Fruit fly (Drosophila melanogaster) whole organism, prepupa: ENCODE results near the gene Mcm2.

Experiments
- CG10631 ChIP-seq: fragments of 200-800 bp; sonication (Bioruptor generic); optimal IDR thresholded peaks from 2 replicates; lab custom pipeline; 2016; ENCODE audit warnings: missing biosample characterization, missing genetic modification characterization
- CG10669 ChIP-seq: fragments of 200-800 bp; sonication (Bioruptor generic); optimal IDR thresholded peaks from 3 replicates; lab custom pipeline; 2018; ENCODE audit warnings: missing biosample characterization, mild to moderate bottlenecking, missing genetic modification characterization, moderate library complexity
- CG11902 ChIP-seq: fragments of 200-800 bp; sonication (Bioruptor generic); optimal IDR thresholded peaks from 3 replicates; lab custom pipeline; 2016; ENCODE audit warnings: missing biosample characterization, missing genetic modification characterization
- CG15336 ChIP-seq: fragments of 200-800 bp; sonication (Bioruptor generic); IDR thresholded peaks from 2 replicates; pipeline ENCODE4 v1.3.6; 2022; ENCODE audit warnings: missing biosample characterization, missing genetic modification characterization
- CG1621 ChIP-seq: fragments of 200-800 bp; sonication (Bioruptor generic); optimal IDR thresholded peaks from 3 replicates; lab custom pipeline; 2018; ENCODE audit warnings: missing biosample characterization, mild to moderate bottlenecking, missing genetic modification characterization
- CG3032 ChIP-seq: fragments of 200-800 bp; optimal IDR thresholded peaks from 2 replicates; lab custom pipeline; 2019; ENCODE audit warnings: missing biosample characterization, mild to moderate bottlenecking, missing genetic modification characterization, moderate library complexity
- CG32006 ChIP-seq: fragments of 200-800 bp; sonication (Bioruptor generic); optimal IDR thresholded peaks from 3 replicates; lab custom pipeline; 2017; ENCODE audit warnings: missing biosample characterization, mild to moderate bottlenecking, missing genetic modification characterization
- CG3919 ChIP-seq: fragments of 200-800 bp; sonication (Bioruptor generic); optimal IDR thresholded peaks from 3 replicates; lab custom pipeline; 2016; ENCODE audit warnings: missing biosample characterization, missing genetic modification characterization
- CG4318 ChIP-seq: fragments of 200-800 bp; sonication (Bioruptor generic); optimal IDR thresholded peaks from 3 replicates; lab custom pipeline; 2017; ENCODE audit warnings: missing biosample characterization, mild to moderate bottlenecking, missing genetic modification characterization
- CG6163 ChIP-seq: fragments of 200-800 bp; sonication (Bioruptor generic); IDR thresholded peaks from 3 replicates; pipeline ENCODE4 v1.3.6; 2022; ENCODE audit warnings: missing biosample characterization, missing genetic modification characterization
- CG6276 ChIP-seq: fragments of 200-800 bp; sonication (Bioruptor generic); optimal IDR thresholded peaks from 2 replicates; lab custom pipeline; 2017; ENCODE audit warnings: missing biosample characterization, mild to moderate bottlenecking, missing genetic modification characterization
- CG6808 ChIP-seq: fragments of 200-800 bp; sonication (Bioruptor generic); optimal IDR thresholded peaks from 3 replicates; lab custom pipeline; 2017; ENCODE audit warnings: missing biosample characterization, missing genetic modification characterization, mild to moderate bottlenecking, moderate library complexity, missing genetic modification reagents
- CG7368 ChIP-seq: fragments of 200-800 bp; sonication (Bioruptor generic); optimal IDR thresholded peaks from 3 replicates; lab custom pipeline; 2016; ENCODE audit warnings: missing biosample characterization, missing genetic modification characterization
- CG8119 ChIP-seq: fragments of 200-800 bp; sonication (Bioruptor generic); IDR thresholded peaks from 3 replicates; pipeline ENCODE4 v1.3.6; 2022; ENCODE audit warnings: missing biosample characterization, missing genetic modification characterization
- Eip75B ChIP-seq: fragments of 200-800 bp; sonication (Bioruptor generic); optimal IDR thresholded peaks from 3 replicates; lab custom pipeline; 2016; ENCODE audit warnings: missing biosample characterization, missing genetic modification characterization
- Eip78C ChIP-seq: fragments of 200-800 bp; sonication (Bioruptor generic); peaks from one replicate; lab custom pipeline; 2016; ENCODE audit warnings: missing biosample characterization, missing genetic modification characterization
- Ets21C ChIP-seq: fragments of 200-800 bp; sonication (Bioruptor generic); optimal IDR thresholded peaks from 3 replicates; lab custom pipeline; 2016; ENCODE audit warnings: missing biosample characterization, missing genetic modification characterization
- Gug ChIP-seq: fragments of 200-800 bp; sonication (Bioruptor generic); IDR thresholded peaks from 2 replicates; pipeline ENCODE4 v1.3.6; 2022; ENCODE audit warnings: missing biosample characterization, missing genetic modification characterization
- Hr38 ChIP-seq: sonication (Bioruptor generic); optimal IDR thresholded peaks from 2 replicates; lab custom pipeline; 2016; ENCODE audit warnings: missing biosample characterization, missing genetic modification characterization
- Hr4 ChIP-seq: fragments of 200-800 bp; sonication (Bioruptor generic); optimal IDR thresholded peaks from 3 replicates; lab custom pipeline; 2016; ENCODE audit warnings: missing biosample characterization, missing genetic modification characterization
- Lpt ChIP-seq: fragments of 200-800 bp; sonication (Bioruptor generic); optimal IDR thresholded peaks from 3 replicates; lab custom pipeline; 2016; ENCODE audit warnings: missing biosample characterization, missing genetic modification characterization
- Met ChIP-seq: fragments of 200-800 bp; sonication (Bioruptor generic); optimal IDR thresholded peaks from 3 replicates; lab custom pipeline; 2016; ENCODE audit warnings: missing biosample characterization, missing genetic modification characterization
- OdsH ChIP-seq: fragments of 200-800 bp; sonication (Bioruptor generic); optimal IDR thresholded peaks from 3 replicates; lab custom pipeline; 2016; ENCODE audit warnings: missing biosample characterization, missing genetic modification characterization
- Smox ChIP-seq: fragments of 200-800 bp; sonication (Bioruptor generic); optimal IDR thresholded peaks from 3 replicates; lab custom pipeline; 2016; ENCODE audit warnings: missing biosample characterization, missing genetic modification characterization
- Sox102F ChIP-seq: fragments of 200-800 bp; sonication (Bioruptor generic); optimal IDR thresholded peaks from 2 replicates; lab custom pipeline; 2016; ENCODE audit warnings: missing biosample characterization, mild to moderate bottlenecking, missing genetic modification characterization
- Sox14 ChIP-seq: fragments of 200-800 bp; sonication (Bioruptor generic); optimal IDR thresholded peaks from 3 replicates; lab custom pipeline; 2016; ENCODE audit warnings: missing biosample characterization, missing genetic modification characterization
- Sox15 ChIP-seq: fragments of 200-800 bp; sonication (Bioruptor generic); optimal IDR thresholded peaks from 3 replicates; lab custom pipeline; 2016; ENCODE audit warnings: missing biosample characterization, missing genetic modification characterization
- achi ChIP-seq: fragments of 200-800 bp; sonication (Bioruptor generic); optimal IDR thresholded peaks from 3 replicates; lab custom pipeline; 2016; ENCODE audit warnings: missing biosample characterization, missing genetic modification characterization
- acj6 ChIP-seq: fragments of 200-800 bp; sonication (Bioruptor generic); optimal IDR thresholded peaks from 3 replicates; lab custom pipeline; 2016; ENCODE audit warnings: missing biosample characterization, missing genetic modification characterization
- dac ChIP-seq: fragments of 200-800 bp; sonication (Bioruptor generic); optimal IDR thresholded peaks from 2 replicates; lab custom pipeline; 2017; ENCODE audit warnings: missing biosample characterization, mild to moderate bottlenecking, missing genetic modification characterization
- dsx ChIP-seq: fragments of 200-800 bp; optimal IDR thresholded peaks from 3 replicates; lab custom pipeline; 2019; ENCODE audit warnings: missing biosample characterization, mild to moderate bottlenecking, missing genetic modification characterization, moderate library complexity; ENCODE audit not compliant: poor library complexity, severe bottlenecking
- eg ChIP-seq: fragments of 200-800 bp; sonication (Bioruptor generic); IDR thresholded peaks from 3 replicates; pipeline ENCODE4 v1.3.6; 2022; ENCODE audit warnings: missing biosample characterization, missing genetic modification characterization
- esn ChIP-seq: fragments of 200-800 bp; sonication (Bioruptor generic); optimal IDR thresholded peaks from 2 replicates; lab custom pipeline; 2016; ENCODE audit warnings: missing biosample characterization, mild to moderate bottlenecking, missing genetic modification characterization, moderate library complexity
- fd59A ChIP-seq: fragments of 200-800 bp; sonication (Bioruptor generic); optimal IDR thresholded peaks from 2 replicates; lab custom pipeline; 2017; ENCODE audit warnings: missing biosample characterization, mild to moderate bottlenecking, missing genetic modification characterization, missing genetic modification reagents
- fd85E ChIP-seq: fragments of 200-800 bp; sonication (Bioruptor generic); optimal IDR thresholded peaks from 3 replicates; lab custom pipeline; 2016; ENCODE audit warnings: missing biosample characterization, missing genetic modification characterization
- fkh ChIP-seq: fragments of 200-800 bp; sonication (Bioruptor generic); optimal IDR thresholded peaks from 3 replicates; lab custom pipeline; 2017; ENCODE audit warnings: missing biosample characterization, mild to moderate bottlenecking, missing genetic modification characterization, moderate library complexity
- pdm3 ChIP-seq: fragments of 200-800 bp; sonication (Bioruptor generic); optimal IDR thresholded peaks from 3 replicates; lab custom pipeline; 2016; ENCODE audit warnings: missing biosample characterization, missing genetic modification characterization
- spab ChIP-seq: fragments of 200-800 bp; sonication (Bioruptor generic); optimal IDR thresholded peaks from 2 replicates; lab custom pipeline; 2017; ENCODE audit warnings: missing biosample characterization, mild to moderate bottlenecking, missing genetic modification characterization, missing genetic modification reagents
- svp ChIP-seq: fragments of 200-800 bp; sonication (Bioruptor generic); peaks from one replicate; lab custom pipeline; 2016; ENCODE audit warnings: missing biosample characterization, missing genetic modification characterization
- vri ChIP-seq: fragments of 200-800 bp; sonication (Bioruptor generic); optimal IDR thresholded peaks from 3 replicates; lab custom pipeline; 2016; ENCODE audit warnings: missing biosample characterization, mild to moderate bottlenecking, missing genetic modification characterization

Gene Mcm2

DNA sequence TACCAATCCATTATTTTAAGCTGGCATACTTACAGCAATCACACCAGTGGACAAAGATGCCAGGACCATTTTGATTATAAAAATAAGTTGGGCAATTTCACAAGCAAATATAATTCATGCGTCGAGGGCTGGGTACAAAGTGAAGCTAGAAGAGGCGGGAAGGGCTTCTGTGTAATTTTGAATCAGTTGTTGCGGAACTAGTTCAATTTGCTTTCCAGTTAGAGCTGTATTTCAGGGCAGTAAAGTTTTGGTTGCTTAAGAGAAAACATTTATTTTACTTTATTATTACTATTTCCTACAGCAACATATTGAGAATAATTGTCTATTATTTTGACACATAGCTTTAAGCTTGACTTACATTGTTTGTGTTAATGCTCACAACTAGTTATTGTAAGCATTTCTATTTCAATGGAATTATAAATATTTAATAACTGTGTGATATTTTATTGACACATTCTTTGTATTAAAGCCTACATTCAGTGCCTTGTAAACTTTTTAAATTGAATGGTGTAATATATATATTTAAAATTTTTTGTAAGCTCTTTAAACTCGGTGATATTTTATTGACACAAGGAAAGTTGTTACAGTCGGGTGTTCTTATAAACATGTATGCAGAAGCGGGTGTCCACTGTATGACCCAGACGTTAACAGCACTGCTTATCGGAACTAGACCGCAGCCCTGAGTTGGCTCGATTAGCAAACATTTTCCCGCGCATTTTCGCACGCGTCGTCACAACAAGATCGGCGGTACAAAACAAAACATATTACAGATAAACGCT, at the start of gene Mcm2, which contains the start of gene RPA1 (continued):
- TF ChIP-seq spab (GFP tag; lab: Kevin White, UChicago) (peak; percentile 61), fd59A (peak; percentile 57), Ets21C (peak; percentile 78), CG10631 (GFP tag; lab: Kevin White, UChicago) (peak; percentile 89), dac (GFP tag; lab: Kevin White, UChicago) (no peak), CG6163 (GFP tag; lab: Robert Waterston, UW) (peak; percentile 68; the same call in 2 of the 3 replicates), Met (GFP tag; lab: Kevin White, UChicago) (peak; percentile 75), CG10669 (peak; percentile 70), Sox102F (GFP tag; lab: Kevin White, UChicago) (peak; percentile 68)

DNA sequence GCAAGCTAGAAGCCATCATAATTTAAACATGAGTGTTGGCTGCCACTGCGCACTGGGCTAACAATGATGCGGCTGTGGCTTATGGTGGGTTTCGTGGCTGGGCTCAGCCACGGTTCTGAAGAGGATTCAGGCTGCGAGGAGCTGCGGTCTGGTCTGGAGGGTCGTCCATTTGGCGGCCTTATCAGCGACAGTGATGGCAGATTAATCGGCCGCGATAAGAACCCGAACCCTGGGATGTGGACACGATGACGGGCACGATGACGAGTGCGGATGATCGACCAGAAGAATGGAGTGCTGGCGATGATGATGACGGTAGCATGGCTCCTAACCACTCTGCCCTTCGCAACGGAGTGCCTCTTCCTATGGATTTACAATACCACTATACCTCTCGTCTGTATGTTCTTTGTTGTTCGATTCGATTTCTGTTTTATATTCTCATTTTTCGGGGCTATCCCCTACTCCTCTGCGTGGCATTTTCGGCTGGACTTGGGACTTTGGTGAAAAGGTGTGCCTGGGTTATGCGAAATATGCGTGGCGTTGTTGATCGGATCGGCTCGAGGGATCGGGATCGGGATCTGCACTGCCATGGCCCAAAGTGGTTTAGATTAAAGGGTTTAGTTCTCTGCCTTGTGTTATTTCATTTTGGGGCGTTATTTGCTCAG, 49.1 kb upstream of the Mcm2 start:
- peak; percentile 55 for TF ChIP-seq svp (GFP tag; lab: Kevin White, UChicago)
- TF ChIP-seq acj6 (GFP tag; lab: Kevin White, UChicago), result no peak
- TF ChIP-seq, all 60 proteins: peak for 1

DNA sequence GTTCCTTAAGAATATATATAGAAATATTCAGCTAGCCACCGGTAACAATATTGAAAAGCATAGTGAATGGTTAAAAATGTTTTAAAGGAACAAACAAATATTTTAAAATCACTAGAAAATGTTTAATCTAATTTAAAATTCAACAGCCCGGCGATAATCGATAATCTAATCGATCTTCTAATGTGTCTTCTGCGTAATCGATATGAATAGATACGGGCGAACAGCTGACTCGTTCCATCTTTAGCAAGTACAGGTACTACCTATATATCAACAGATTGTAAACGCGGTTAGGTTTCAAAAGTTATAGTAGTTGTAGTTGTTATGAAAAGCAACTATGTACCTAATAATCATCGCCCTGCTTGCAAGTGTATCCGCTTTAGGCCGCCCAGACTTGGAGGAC, 47.0 kb upstream of the Mcm2 start, which contains the start of gene CG7800:
TSS of gene CG7800 (plus strand) at position 231 of the 400 bp plus-strand sequence.
- TF ChIP-seq CG15336 (GFP tag; lab: Robert Waterston, UW), result no peak

DNA sequence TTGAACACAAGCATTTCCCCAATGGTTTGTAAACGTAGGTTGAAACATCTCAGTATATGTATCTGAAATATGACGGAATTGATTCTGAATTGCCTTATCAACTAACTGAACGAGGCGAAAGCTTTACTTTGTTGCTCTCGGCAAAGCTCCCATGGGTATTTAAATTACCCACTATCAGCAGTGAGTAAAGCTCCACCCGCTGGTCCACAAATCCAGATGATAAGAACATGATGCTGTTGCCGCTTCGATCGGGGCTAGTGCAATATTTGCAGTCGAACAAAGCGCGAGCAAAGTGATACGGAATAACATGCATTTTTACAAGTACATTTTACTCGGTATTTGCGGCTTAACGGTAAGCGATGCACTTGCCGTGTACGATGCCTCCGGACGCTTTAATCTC, 44.9 kb upstream of the Mcm2 start, which contains the start of gene CG18249:
TSS of gene CG18249 (plus strand) at position 256 of the 400 bp plus-strand sequence.
- TF ChIP-seq OdsH (GFP tag; lab: Kevin White, UChicago) (no peak), Sox15 (GFP tag; lab: Kevin White, UChicago) (no peak), CG1621 (no peak), Ets21C (no peak), vri (GFP tag; lab: Kevin White, UChicago) (no peak), svp (GFP tag; lab: Kevin White, UChicago) (peak; percentile 68), CG32006 (no peak), achi (GFP tag; lab: Kevin White, UChicago) (no peak), Smox (GFP tag; lab: Kevin White, UChicago) (no peak), Eip78C (GFP tag; lab: Kevin White, UChicago) (peak; percentile 28), Sox14 (GFP tag; lab: Kevin White, UChicago) (no peak), dac (GFP tag; lab: Kevin White, UChicago) (no peak), CG7368 (no peak), CG11902 (GFP tag; lab: Kevin White, UChicago) (no peak), CG6808 (no peak), CG10631 (GFP tag; lab: Kevin White, UChicago) (no peak), Lpt (no peak), Gug (GFP tag; lab: Robert Waterston, UW) (no peak), CG4318 (GFP tag; lab: Kevin White, UChicago) (no peak), CG3032 (tag; lab: Kevin White, UChicago) (no peak), CG8119 (GFP tag; lab: Robert Waterston, UW) (no peak), dsx (peak; percentile 51)
- TF ChIP-seq, all 60 proteins: peak for 3

DNA sequence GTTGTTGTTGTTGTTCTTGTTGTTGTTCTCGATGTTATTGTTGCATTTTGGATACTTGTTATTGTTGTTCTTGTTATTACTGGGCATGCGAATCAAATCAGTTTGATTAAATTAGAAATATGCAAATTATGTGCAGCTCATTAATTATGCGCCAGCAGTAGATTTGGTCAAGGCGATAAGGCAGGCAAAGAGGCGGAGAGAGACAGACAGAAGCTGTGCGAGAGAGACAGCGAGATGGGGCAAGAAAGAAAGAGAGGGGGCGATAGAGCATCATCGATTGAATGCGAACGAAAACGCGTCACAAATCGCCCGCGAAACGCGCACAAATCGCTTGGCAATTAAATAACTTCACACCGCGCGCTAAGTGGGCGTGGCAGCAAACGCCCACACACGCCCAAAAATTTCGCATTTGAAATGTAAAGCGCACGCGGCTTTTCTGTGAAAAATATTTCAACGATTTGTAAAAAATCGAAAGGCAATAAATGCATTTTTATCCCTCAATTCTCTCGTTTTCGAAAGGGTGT, 41.6 kb upstream of the Mcm2 start:
- TF ChIP-seq Hr38 (GFP tag; lab: Kevin White, UChicago), result no peak
- TF ChIP-seq Ets21C, result no peak
- TF ChIP-seq vri (GFP tag; lab: Kevin White, UChicago), result no peak
- no peak for TF ChIP-seq CG6276 (GFP tag; lab: Kevin White, UChicago)
- no peak for TF ChIP-seq achi (GFP tag; lab: Kevin White, UChicago)
- no peak for TF ChIP-seq fd85E (GFP tag; lab: Kevin White, UChicago)
- TF ChIP-seq eg, result no peak
- no peak for TF ChIP-seq Met (GFP tag; lab: Kevin White, UChicago)
- no peak for TF ChIP-seq CG32006
- TF ChIP-seq Hr4, result no peak
- TF ChIP-seq esn, result no peak
- TF ChIP-seq Eip75B, result no peak
- TF ChIP-seq CG10631 (GFP tag; lab: Kevin White, UChicago), result no peak
- TF ChIP-seq fkh (GFP tag; lab: Kevin White, UChicago), result no peak
- no peak for TF ChIP-seq CG3919 (GFP tag; lab: Kevin White, UChicago)
- TF ChIP-seq pdm3 (GFP tag; lab: Kevin White, UChicago), result no peak
